Worm (Caenorhabditis elegans): ENCODE data around the gene K03H6.1.

DNA sequence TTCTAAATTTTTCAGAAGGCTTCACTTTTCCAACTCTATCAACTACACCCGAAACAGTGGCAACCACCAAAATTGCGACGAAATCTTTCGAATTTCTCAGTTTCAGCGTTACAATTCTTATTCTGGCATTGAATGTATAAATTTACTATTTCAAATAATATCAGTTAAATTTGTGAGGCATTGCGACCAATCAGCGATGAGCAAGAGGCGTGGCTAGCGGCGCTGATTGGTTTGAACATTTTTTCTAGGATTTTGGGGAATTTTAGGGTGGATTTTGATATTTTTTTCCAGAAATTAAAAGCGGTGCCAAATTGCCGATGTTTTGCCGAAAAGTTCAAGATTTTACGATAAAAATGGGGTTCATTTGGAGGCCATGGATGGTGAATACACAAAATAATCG lies 44.1 kb downstream of the K03H6.1 start:
- TF ChIP-seq gmeb-2 (tag; optimal IDR thresholded peaks at IDR 0.05) = no peak
- no peak for TF ChIP-seq F13H6.1 (tag; optimal IDR thresholded peaks at IDR 0.05)
- peak; percentile 96 for TF ChIP-seq nfya-1 (tag; optimal IDR thresholded peaks at IDR 0.05)
- TF ChIP-seq ahr-1 (tag; optimal IDR thresholded peaks at IDR 0.05) = no peak
- no peak for TF ChIP-seq pqm-1 (tag; optimal IDR thresholded peaks at IDR 0.05)
- no peak for TF ChIP-seq ceh-14 (tag; optimal IDR thresholded peaks at IDR 0.05)
- TF ChIP-seq sdc-2 (tag; optimal IDR thresholded peaks at IDR 0.05) = no peak
